Worm (Caenorhabditis elegans): ENCODE data around the gene zipt-3.

ce11 chrII:5715745-5716357, 2.1 kb upstream of the zipt-3 start, which contains the start of the genes C18A3.10 and C18A3.3:
- TF ChIP-seq ztf-11 (tag; optimal IDR thresholded peaks at IDR 0.05) (no peak), set-16 (GFP tag; IDR thresholded peaks at IDR 0.05) (no peak), dpl-1 (GFP tag; optimal IDR thresholded peaks at IDR 0.05) (no peak), zfp-3 (GFP tag; conservative IDR thresholded peaks at IDR 0.05) (no peak), daf-19 (GFP tag; conservative IDR thresholded peaks at IDR 0.05) (no peak), zfp-2 (tag; optimal IDR thresholded peaks at IDR 0.05) (no peak)

Measured in whole organism, L4 larva.